Worm (Caenorhabditis elegans): ENCODE measurements around the gene F47B8.3.

F47B8.3 gene

DNA sequence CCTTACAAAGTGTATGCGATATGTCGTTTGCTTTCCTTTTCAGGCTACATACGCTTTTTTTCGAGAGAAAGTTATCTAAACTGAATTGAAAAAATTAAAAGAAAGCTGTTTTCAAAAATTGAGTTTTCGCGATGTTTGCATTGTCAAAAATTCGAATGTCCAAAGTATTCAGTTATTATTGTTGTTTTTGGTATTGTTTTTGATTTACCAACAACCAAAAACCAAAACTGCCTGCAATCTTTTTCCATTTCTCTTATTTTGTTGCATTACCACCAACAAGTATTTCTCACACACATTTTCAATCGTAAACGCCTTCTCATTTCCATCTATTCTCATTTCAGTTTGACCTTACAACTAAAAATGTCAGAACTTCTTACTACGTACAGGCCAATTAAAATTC lies 6.0 kb upstream of the F47B8.3 start, which contains the start of gene pepm-1:
TSS of gene pepm-1 (plus strand) at position 301 of the 400 bp plus-strand sequence.
- no peak for TF ChIP-seq klf-2 (GFP tag; conservative IDR thresholded peaks at IDR 0.05)
- no peak for TF ChIP-seq ztf-23 (GFP tag; IDR thresholded peaks at IDR 0.05)
- TF ChIP-seq med-1 (GFP tag; optimal IDR thresholded peaks at IDR 0.05; ENCODE audit: insufficient read depth), result no peak
- TF ChIP-seq flt-1 (GFP tag; IDR thresholded peaks at IDR 0.05), result no peak
- TF ChIP-seq cog-1 (tag; optimal IDR thresholded peaks at IDR 0.05), result no peak
- TF ChIP-seq T22C8.4 (GFP tag; IDR thresholded peaks at IDR 0.05), result no peak
- TF ChIP-seq ref-1 (GFP tag; conservative IDR thresholded peaks at IDR 0.05), result no peak
- no peak for TF ChIP-seq ztf-29 (GFP tag; IDR thresholded peaks at IDR 0.05)
- no peak for TF ChIP-seq tab-1 (GFP tag; IDR thresholded peaks at IDR 0.05)

DNA sequence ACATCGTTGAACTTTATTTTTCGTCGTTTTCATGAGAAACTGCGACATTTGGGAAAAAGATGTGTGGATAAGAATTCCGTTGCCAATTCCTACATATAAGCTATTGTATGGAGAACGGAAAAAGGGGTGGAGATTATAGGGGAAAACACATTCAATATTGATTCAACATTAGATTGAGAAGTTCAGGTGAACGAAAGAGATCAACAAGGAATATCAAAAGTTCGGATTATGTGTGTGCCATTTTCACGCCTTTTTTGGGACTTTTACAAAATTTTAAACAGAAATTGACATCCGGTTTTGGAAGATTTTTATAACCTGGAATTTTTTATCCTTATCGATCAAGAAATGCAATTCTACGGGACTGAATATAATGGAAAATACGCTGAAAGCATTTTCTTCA lies 5.0 kb upstream of the F47B8.3 start, which contains the start of gene F47B8.5:
TSS of gene F47B8.5 (minus strand) at position 101 of the 400 bp plus-strand sequence.
- no peak for TF ChIP-seq med-1 (GFP tag; optimal IDR thresholded peaks at IDR 0.05; ENCODE audit: insufficient read depth)
- TF ChIP-seq tab-1 (GFP tag; IDR thresholded peaks at IDR 0.05), result no peak
- no peak for TF ChIP-seq flt-1 (GFP tag; IDR thresholded peaks at IDR 0.05)
- no peak for TF ChIP-seq klf-2 (GFP tag; conservative IDR thresholded peaks at IDR 0.05)
- no peak for TF ChIP-seq cog-1 (tag; optimal IDR thresholded peaks at IDR 0.05)
- TF ChIP-seq ref-1 (GFP tag; conservative IDR thresholded peaks at IDR 0.05), result no peak
- TF ChIP-seq ztf-29 (GFP tag; IDR thresholded peaks at IDR 0.05), result no peak
- TF ChIP-seq ztf-23 (GFP tag; IDR thresholded peaks at IDR 0.05), result no peak
- no peak for TF ChIP-seq T22C8.4 (GFP tag; IDR thresholded peaks at IDR 0.05)

DNA sequence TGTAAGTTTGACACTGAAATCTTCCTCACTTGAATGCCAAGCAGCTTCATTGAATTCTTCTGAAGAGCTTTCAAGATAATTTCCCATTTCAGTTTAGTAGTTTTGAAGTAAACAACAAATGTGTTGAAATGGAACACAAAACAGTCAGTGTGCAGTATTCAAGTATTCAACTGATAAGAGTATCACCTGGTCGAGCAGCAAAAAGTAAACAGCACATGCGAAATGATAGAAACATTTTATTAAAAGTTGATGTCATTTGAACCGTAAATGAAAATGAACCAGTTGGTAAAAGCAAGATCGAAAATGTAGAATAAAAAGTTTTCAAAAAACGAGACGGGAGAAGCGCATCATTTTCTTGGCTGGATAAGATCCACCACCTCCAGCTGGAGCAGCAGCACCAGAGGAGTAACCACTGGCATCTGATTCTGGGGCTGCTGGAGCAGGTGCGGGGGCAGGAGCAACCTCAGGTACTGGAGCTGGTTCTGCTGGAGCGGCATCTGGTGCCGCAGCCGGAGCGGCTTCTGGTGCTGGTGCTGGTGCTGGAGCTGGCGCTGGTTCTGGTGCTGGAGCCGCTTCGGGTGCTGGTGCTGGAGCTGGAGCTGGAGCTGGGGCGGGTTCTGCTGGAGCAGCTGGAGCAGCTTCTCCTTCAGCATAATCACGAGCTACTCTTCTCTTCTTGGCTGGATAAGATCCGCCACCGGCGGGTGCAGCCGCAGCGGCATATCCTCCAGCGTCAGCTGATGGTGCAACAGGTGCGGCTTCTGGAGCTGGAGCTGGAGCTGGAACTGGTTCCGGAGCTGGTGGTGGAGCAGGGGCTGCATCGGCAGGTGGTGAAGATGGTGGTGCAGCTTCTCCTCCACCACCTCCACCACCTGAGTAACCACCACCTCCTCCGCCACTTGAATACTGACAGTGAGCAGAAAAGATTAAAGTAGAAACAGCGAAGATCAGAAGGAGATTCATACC lies 2.0 kb upstream of the F47B8.3 start, which contains the start of the genes F47B8.4 and F47B8.18:
TSS of gene F47B8.4 (minus strand) at position 172 of the 966 bp plus-strand sequence.
TSS of gene F47B8.18 (minus strand) at position 963 of the 966 bp plus-strand sequence.
- TF ChIP-seq med-1 (GFP tag; optimal IDR thresholded peaks at IDR 0.05; ENCODE audit: insufficient read depth), result no peak
- no peak for TF ChIP-seq cog-1 (tag; optimal IDR thresholded peaks at IDR 0.05)
- no peak for TF ChIP-seq T22C8.4 (GFP tag; IDR thresholded peaks at IDR 0.05)
- TF ChIP-seq klf-2 (GFP tag; conservative IDR thresholded peaks at IDR 0.05), result no peak
- no peak for TF ChIP-seq flt-1 (GFP tag; IDR thresholded peaks at IDR 0.05)
- no peak for TF ChIP-seq ztf-23 (GFP tag; IDR thresholded peaks at IDR 0.05)
- TF ChIP-seq ref-1 (GFP tag; conservative IDR thresholded peaks at IDR 0.05), result no peak
- no peak for TF ChIP-seq tab-1 (GFP tag; IDR thresholded peaks at IDR 0.05)

DNA sequence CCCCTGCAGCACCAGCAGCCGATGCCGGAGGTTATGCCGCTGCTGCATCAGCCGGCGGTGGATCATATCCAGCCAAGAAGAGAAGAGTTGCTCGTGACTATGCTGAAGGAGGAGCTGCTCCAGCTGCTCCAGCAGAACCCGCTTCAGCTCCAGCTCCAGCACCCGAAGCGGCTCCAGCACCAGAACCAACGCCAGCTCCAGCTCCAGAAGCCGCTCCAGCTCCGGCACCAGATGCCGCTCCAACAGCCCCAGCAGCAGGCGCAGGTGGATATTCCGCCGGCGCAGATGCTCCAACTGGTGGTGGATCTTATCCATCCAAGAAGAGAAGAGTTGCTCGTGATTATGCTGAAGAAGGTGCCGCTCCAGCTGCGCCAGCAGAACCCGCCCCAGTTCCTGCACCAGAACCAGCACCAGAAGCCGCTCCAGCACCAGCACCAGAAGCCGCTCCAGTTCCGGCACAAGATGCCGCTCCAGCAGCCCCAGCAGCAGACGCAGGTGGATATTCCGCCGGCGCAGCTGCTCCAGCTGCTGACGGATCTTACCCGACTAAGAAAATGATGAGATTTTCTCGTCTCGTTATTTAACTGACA lies 2.0 kb downstream of the F47B8.3 start:
- no peak for TF ChIP-seq ref-1 (GFP tag; conservative IDR thresholded peaks at IDR 0.05)
- TF ChIP-seq ztf-23 (GFP tag; IDR thresholded peaks at IDR 0.05), result no peak
- TF ChIP-seq tab-1 (GFP tag; IDR thresholded peaks at IDR 0.05), result no peak
- no peak for TF ChIP-seq cog-1 (tag; optimal IDR thresholded peaks at IDR 0.05)
- no peak for TF ChIP-seq klf-2 (GFP tag; conservative IDR thresholded peaks at IDR 0.05)
- TF ChIP-seq T22C8.4 (GFP tag; IDR thresholded peaks at IDR 0.05), result no peak

DNA sequence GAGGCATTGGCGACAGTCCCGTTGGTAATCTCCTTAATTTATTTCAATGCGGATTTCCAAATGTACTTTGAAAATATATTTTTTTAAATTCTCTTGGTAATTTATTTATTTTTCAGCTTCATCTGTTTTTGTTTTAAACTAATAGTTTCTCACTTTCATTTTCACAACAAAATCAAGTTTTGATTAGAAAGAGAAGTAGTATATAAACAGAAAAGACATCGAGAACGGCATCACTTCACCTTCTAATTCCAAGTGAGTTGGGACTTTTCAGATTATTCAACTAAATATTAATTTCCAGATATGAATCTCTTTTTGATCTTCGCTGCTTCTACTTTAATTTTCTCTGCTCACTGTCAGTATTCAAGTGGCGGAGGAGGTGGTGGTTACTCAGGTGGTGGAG lies 2.6 kb downstream of the F47B8.3 start, which contains the start of gene F47B8.14:
TSS of gene F47B8.14 (plus strand) at position 301 of the 400 bp plus-strand sequence.
- TF ChIP-seq klf-2 (GFP tag; conservative IDR thresholded peaks at IDR 0.05) (no peak), ref-1 (GFP tag; conservative IDR thresholded peaks at IDR 0.05) (no peak), cog-1 (tag; optimal IDR thresholded peaks at IDR 0.05) (no peak), flt-1 (GFP tag; IDR thresholded peaks at IDR 0.05) (no peak), ztf-23 (GFP tag; IDR thresholded peaks at IDR 0.05) (no peak), tab-1 (GFP tag; IDR thresholded peaks at IDR 0.05) (no peak), ztf-29 (GFP tag; IDR thresholded peaks at IDR 0.05) (no peak), med-1 (GFP tag; optimal IDR thresholded peaks at IDR 0.05; ENCODE audit: insufficient read depth) (no peak), T22C8.4 (GFP tag; IDR thresholded peaks at IDR 0.05) (no peak)

DNA sequence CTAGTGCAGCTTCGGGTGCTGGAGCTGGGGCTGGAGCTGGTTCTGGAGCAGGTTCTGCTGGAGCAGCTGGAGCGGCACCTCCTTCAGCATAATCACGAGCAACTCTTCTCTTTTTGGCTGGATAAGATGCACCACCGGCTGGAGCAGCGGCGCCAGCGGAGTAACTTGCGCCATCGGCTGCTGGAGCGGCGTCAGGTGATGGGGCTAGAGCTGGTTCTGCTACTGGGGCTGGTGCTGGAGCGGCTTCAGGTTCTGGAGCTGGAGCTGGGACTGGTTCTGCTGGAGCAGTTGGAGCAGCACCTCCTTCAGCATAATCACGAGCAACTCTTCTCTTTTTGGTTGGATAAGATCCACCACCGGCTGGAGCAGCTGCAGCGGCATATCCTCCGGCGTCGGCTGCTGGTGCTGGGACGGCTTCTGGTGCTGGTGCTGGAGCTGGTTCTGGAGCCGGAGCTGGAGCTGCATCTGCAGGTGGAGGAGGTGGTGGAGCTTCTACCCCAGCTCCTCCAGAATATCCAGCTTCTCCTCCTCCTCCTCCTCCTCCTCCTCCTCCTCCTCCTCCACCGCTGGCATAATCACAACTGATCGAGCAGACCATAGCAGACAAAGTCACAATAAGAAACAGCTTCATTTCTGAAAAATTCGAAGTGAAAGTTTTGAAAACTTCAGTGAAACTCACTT lies 3.6 kb downstream of the F47B8.3 start, which contains the start of gene F47B8.13:
TSS of gene F47B8.13 (minus strand) at position 631 of the 681 bp plus-strand sequence.
- TF ChIP-seq ztf-29 (GFP tag; IDR thresholded peaks at IDR 0.05), result no peak
- TF ChIP-seq cog-1 (tag; optimal IDR thresholded peaks at IDR 0.05), result no peak
- TF ChIP-seq ztf-23 (GFP tag; IDR thresholded peaks at IDR 0.05), result no peak
- no peak for TF ChIP-seq tab-1 (GFP tag; IDR thresholded peaks at IDR 0.05)
- no peak for TF ChIP-seq T22C8.4 (GFP tag; IDR thresholded peaks at IDR 0.05)

DNA sequence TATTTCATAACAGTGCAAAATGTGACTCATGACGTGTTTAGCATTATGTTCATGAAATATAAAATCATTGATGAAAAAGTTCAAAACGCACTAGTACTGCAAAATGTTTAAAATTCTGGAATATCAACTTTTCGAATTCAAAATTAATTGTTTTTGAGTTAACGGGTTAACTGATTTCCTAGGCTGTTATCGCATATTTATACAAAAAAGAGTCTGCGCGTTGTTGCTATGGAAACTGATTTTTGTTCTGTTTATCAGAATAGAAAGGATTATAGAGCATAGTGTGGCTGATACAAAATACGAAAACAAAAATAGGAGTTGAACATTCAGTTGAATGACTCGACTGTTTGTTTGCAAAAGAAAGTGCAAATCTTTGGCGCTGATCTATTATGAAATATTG lies 5.2 kb downstream of the F47B8.3 start:
- TF ChIP-seq ztf-23 (GFP tag; IDR thresholded peaks at IDR 0.05) (no peak), med-1 (GFP tag; optimal IDR thresholded peaks at IDR 0.05; ENCODE audit: insufficient read depth) (no peak), ztf-29 (GFP tag; IDR thresholded peaks at IDR 0.05) (no peak), flt-1 (GFP tag; IDR thresholded peaks at IDR 0.05) (no peak), cog-1 (tag; optimal IDR thresholded peaks at IDR 0.05) (no peak), ref-1 (GFP tag; conservative IDR thresholded peaks at IDR 0.05) (no peak)

DNA sequence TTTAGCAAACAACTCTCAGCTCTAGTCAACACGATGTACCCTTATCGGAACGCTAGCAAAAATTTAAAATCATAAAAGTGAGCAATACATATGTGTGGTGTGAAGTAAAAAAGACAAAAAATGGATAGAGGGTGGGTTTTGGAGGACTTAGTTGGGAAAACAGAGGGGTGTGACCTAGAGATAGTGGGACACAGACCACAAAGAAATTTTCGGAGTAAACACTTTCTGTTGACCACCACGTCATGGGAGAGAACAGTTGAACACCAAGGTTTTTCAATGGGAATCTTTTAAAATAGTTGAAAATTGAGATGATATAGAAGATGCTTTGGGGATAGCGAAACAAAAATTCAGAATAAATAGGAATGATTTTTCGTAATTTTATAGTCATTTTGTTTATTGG lies 5.6 kb downstream of the F47B8.3 start:
- TF ChIP-seq klf-2 (GFP tag; conservative IDR thresholded peaks at IDR 0.05), result no peak
- no peak for TF ChIP-seq ref-1 (GFP tag; conservative IDR thresholded peaks at IDR 0.05)
- no peak for TF ChIP-seq med-1 (GFP tag; optimal IDR thresholded peaks at IDR 0.05; ENCODE audit: insufficient read depth)
- TF ChIP-seq ztf-29 (GFP tag; IDR thresholded peaks at IDR 0.05), result no peak
- no peak for TF ChIP-seq T22C8.4 (GFP tag; IDR thresholded peaks at IDR 0.05)
- no peak for TF ChIP-seq cog-1 (tag; optimal IDR thresholded peaks at IDR 0.05)
- no peak for TF ChIP-seq tab-1 (GFP tag; IDR thresholded peaks at IDR 0.05)
- TF ChIP-seq ztf-23 (GFP tag; IDR thresholded peaks at IDR 0.05), result no peak
- no peak for TF ChIP-seq flt-1 (GFP tag; IDR thresholded peaks at IDR 0.05)
